Fruit fly (Drosophila melanogaster): Measurements from ENCODE around the gene GstZ2.

The GstZ2 gene

DNA sequence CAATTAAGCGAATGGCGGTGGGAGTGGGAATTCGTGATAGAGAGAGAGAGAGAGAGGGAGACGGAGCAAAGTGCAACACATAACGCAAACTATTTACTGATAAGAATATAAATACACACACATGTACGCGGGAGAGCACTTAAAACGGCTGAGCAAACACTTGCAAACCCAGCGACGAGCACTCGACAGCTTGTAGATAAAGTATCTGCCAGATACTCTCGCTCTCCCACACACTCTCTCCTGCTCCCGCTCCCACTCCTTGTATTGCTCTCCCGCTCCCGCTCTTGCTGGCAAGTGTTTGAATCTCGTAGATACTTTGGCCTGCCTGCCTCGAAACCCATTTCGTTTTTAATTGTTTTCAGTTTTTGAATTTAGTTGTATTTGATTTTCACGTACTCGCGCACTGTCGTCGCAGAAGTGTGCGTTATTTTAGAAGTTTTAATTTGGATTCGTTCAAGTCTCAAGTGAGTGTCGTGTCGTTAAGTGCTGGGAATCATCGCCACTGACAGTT, 32.2 kb downstream of the GstZ2 start (continued):
- TF ChIP-seq CG18599 (GFP tag; optimal IDR thresholded peaks at IDR 0.05) (peak; percentile 60), wor (GFP tag; IDR thresholded peaks at IDR 0.05) (no peak), Hr51 (GFP tag; optimal IDR thresholded peaks at IDR 0.05) (no peak), Dref (GFP tag; IDR thresholded peaks at IDR 0.05) (no peak), bsh (GFP tag; optimal IDR thresholded peaks at IDR 0.05) (peak; percentile 34 to 80), Sry-δ (GFP tag; optimal IDR thresholded peaks at IDR 0.05) (no peak), CG15011 (GFP tag; optimal IDR thresholded peaks at IDR 0.05) (peak; percentile 52), CG32767 (GFP tag; IDR thresholded peaks at IDR 0.05) (peak; percentile 62; the same call in 1 of the 2 replicates), oc (tag; optimal IDR thresholded peaks at IDR 0.05) (peak; percentile 37), lmd (GFP tag; IDR thresholded peaks at IDR 0.05) (no peak), tio (GFP tag; optimal IDR thresholded peaks at IDR 0.05) (no peak), CG6654 (GFP tag; optimal IDR thresholded peaks at IDR 0.05) (no peak), ase (GFP tag; IDR thresholded peaks at IDR 0.05) (no peak), eve (GFP tag; optimal IDR thresholded peaks at IDR 0.05) (no peak), CG15696 (tag; optimal IDR thresholded peaks at IDR 0.05) (peak; percentile 20), CG11696 (GFP tag; IDR thresholded peaks at IDR 0.05) (no peak), cato (GFP tag; optimal IDR thresholded peaks at IDR 0.05; ENCODE audit: borderline replicate concordance) (no peak), CG30431 (GFP tag; optimal IDR thresholded peaks at IDR 0.05) (no peak), CG12942 (GFP tag; optimal IDR thresholded peaks at IDR 0.05) (no peak), Fer1 (GFP tag; optimal IDR thresholded peaks at IDR 0.05) (peak; percentile 75), CG12744 (GFP tag; optimal IDR thresholded peaks at IDR 0.05) (no peak), CG3847 (GFP tag; IDR thresholded peaks at IDR 0.05) (no peak), CG11504 (tag; optimal IDR thresholded peaks at IDR 0.05) (peak; percentile 27), CG17612 (GFP tag; IDR thresholded peaks at IDR 0.05) (no peak), jigr1 (GFP tag; IDR thresholded peaks at IDR 0.05) (no peak), gsb-n (tag; optimal IDR thresholded peaks at IDR 0.05) (no peak), CG2116 (GFP tag; optimal IDR thresholded peaks at IDR 0.05) (no peak), sens-2 (GFP tag; IDR thresholded peaks at IDR 0.05) (no peak), CG4617 (GFP tag; optimal IDR thresholded peaks at IDR 0.05; ENCODE audit: borderline replicate concordance) (no peak), Side (GFP tag; optimal IDR thresholded peaks at IDR 0.05) (peak; percentile 41), YL-1 (GFP tag; optimal IDR thresholded peaks at IDR 0.05) (peak; percentile 57), HLH4C (GFP tag; IDR thresholded peaks at IDR 0.05; ENCODE audit: partially characterized antibody) (no peak), CG12391 (tag; optimal IDR thresholded peaks at IDR 0.05) (no peak), CG1024 (GFP tag; IDR thresholded peaks at IDR 0.05) (no peak), Doc3 (GFP tag; IDR thresholded peaks at IDR 0.05; ENCODE audit: partially characterized antibody) (no peak), jumu (GFP tag; optimal IDR thresholded peaks at IDR 0.05) (no peak), Rfx (GFP tag; IDR thresholded peaks at IDR 0.05) (peak; percentile 29; the same call in 1 of the 2 replicates), odd (GFP tag; optimal IDR thresholded peaks at IDR 0.05) (peak; percentile 58), CG13624 (GFP tag; optimal IDR thresholded peaks at IDR 0.05) (no peak), CG13296 (GFP tag; optimal IDR thresholded peaks at IDR 0.05) (peak; percentile 75), H2.0 (GFP tag; IDR thresholded peaks at IDR 0.05) (no peak), ftz-f1 (GFP tag; optimal IDR thresholded peaks at IDR 0.05) (peak; percentile 32), CG8924 (tag; optimal IDR thresholded peaks at IDR 0.05) (peak; percentile 14), CG15479 (GFP tag; optimal IDR thresholded peaks at IDR 0.05) (peak; percentile 88), sc (optimal IDR thresholded peaks at IDR 0.05) (no peak), sc (GFP tag; optimal IDR thresholded peaks at IDR 0.05) (no peak), eyg (GFP tag; optimal IDR thresholded peaks at IDR 0.05) (no peak), Dp (GFP tag; optimal IDR thresholded peaks at IDR 0.05) (no peak), Chrac-16 (GFP tag; optimal IDR thresholded peaks at IDR 0.05) (no peak), CG6813 (GFP tag; optimal IDR thresholded peaks at IDR 0.05) (peak; percentile 84), CG3995 (GFP tag; optimal IDR thresholded peaks at IDR 0.05) (no peak)
